Worm (Caenorhabditis elegans): Measurements from ENCODE around the gene F34D10.4.
A peak's percentile ranks its signal among the peaks of the same experiment; 100 is the strongest.

F34D10.4 gene

ce11 chrIII:3701411-3702310 is 34.7 kb upstream of the F34D10.4 start, which contains the start of the genes pdi-1 and C14B1.2:
TSS of gene pdi-1 (minus strand) at chrIII:3701461.
TSS of gene C14B1.2 (plus strand) at chrIII:3702260.
- TF ChIP-seq nhr-237 (tag; optimal IDR thresholded peaks at IDR 0.05), result no peak
- TF ChIP-seq nhr-43 (tag; optimal IDR thresholded peaks at IDR 0.05; ENCODE audit: poor library complexity, severe bottlenecking), result peak; percentile 67
- TF ChIP-seq jun-1 (tag; optimal IDR thresholded peaks at IDR 0.05), result peak; percentile 16
- no peak for TF ChIP-seq skn-1 (tag; optimal IDR thresholded peaks at IDR 0.05)
- TF ChIP-seq ceh-9 (tag; optimal IDR thresholded peaks at IDR 0.05), result no peak
- TF ChIP-seq unc-62 (GFP tag; optimal IDR thresholded peaks at IDR 0.05), result no peak
- TF ChIP-seq ceh-16 (tag; optimal IDR thresholded peaks at IDR 0.05), result no peak
- TF ChIP-seq daf-12 (tag; optimal IDR thresholded peaks at IDR 0.05), result no peak
- TF ChIP-seq pqm-1 (tag; optimal IDR thresholded peaks at IDR 0.05), result peak; percentile 29
- no peak for TF ChIP-seq fkh-2 (tag; optimal IDR thresholded peaks at IDR 0.05)
- TF ChIP-seq nhr-77 (tag; optimal IDR thresholded peaks at IDR 0.05), result no peak
- TF ChIP-seq lin-15B (tag; optimal IDR thresholded peaks at IDR 0.05), result peak; percentile 65
- no peak for TF ChIP-seq ZK546.5 (tag; optimal IDR thresholded peaks at IDR 0.05)
- peak; percentile 28 for TF ChIP-seq fos-1 (tag; optimal IDR thresholded peaks at IDR 0.05)
- no peak for TF ChIP-seq R02D3.7 (tag; optimal IDR thresholded peaks at IDR 0.05)
- no peak for TF ChIP-seq hmg-11 (tag; optimal IDR thresholded peaks at IDR 0.05)
- TF ChIP-seq nhr-11 (tag; optimal IDR thresholded peaks at IDR 0.05), result no peak
- TF ChIP-seq ceh-28 (tag; optimal IDR thresholded peaks at IDR 0.05), result peak; percentile 20
- TF ChIP-seq nhr-25 (tag; optimal IDR thresholded peaks at IDR 0.05), result peak; percentile 79
- no peak for TF ChIP-seq nhr-28 (tag; optimal IDR thresholded peaks at IDR 0.05)
- no peak for TF ChIP-seq aly-2 (tag; optimal IDR thresholded peaks at IDR 0.05)
- no peak for TF ChIP-seq tbx-2 (tag; optimal IDR thresholded peaks at IDR 0.05)
- no peak for TF ChIP-seq zag-1 (tag; optimal IDR thresholded peaks at IDR 0.05)
- peak; percentile 21 for TF ChIP-seq nhr-23 (tag; optimal IDR thresholded peaks at IDR 0.05)
- TF ChIP-seq nhr-76 (tag; optimal IDR thresholded peaks at IDR 0.05), result no peak
- TF ChIP-seq fkh-10 (GFP tag; optimal IDR thresholded peaks at IDR 0.05), result no peak
- TF ChIP-seq mdl-1 (tag; optimal IDR thresholded peaks at IDR 0.05), result peak; percentile 5
- no peak for TF ChIP-seq ztf-4 (tag; optimal IDR thresholded peaks at IDR 0.05)
- no peak for TF ChIP-seq ceh-82 (tag; optimal IDR thresholded peaks at IDR 0.05)
- TF ChIP-seq egl-5 (tag; optimal IDR thresholded peaks at IDR 0.05), result no peak
- TF ChIP-seq elt-1 (tag; optimal IDR thresholded peaks at IDR 0.05), result no peak
- TF ChIP-seq egl-27 (tag; optimal IDR thresholded peaks at IDR 0.05), result no peak
- TF ChIP-seq nhr-67 (tag; optimal IDR thresholded peaks at IDR 0.05), result no peak
- peak; percentile 83 for TF ChIP-seq pha-4 (tag; optimal IDR thresholded peaks at IDR 0.05)
- peak; percentile 92 for TF ChIP-seq nfya-1 (tag; optimal IDR thresholded peaks at IDR 0.05; ENCODE audit: insufficient read depth)
- no peak for TF ChIP-seq ztf-11 (tag; optimal IDR thresholded peaks at IDR 0.05)
- TF ChIP-seq sea-2 (GFP tag; optimal IDR thresholded peaks at IDR 0.05), result no peak
- no peak for TF ChIP-seq eor-1 (tag; optimal IDR thresholded peaks at IDR 0.05)
- TF ChIP-seq elt-2 (tag; optimal IDR thresholded peaks at IDR 0.05), result peak; percentile 44
- no peak for TF ChIP-seq mml-1 (tag; optimal IDR thresholded peaks at IDR 0.05)
- TF ChIP-seq nhr-12 (tag; optimal IDR thresholded peaks at IDR 0.05), result no peak
- TF ChIP-seq lin-39 (tag; optimal IDR thresholded peaks at IDR 0.05), result peak; percentile 0
- TF ChIP-seq lsy-12 (tag; optimal IDR thresholded peaks at IDR 0.05), result peak; percentile 29
- no peak for TF ChIP-seq unc-39 (tag; optimal IDR thresholded peaks at IDR 0.05)
- TF ChIP-seq ama-1 (optimal IDR thresholded peaks at IDR 0.05), result no peak
- TF ChIP-seq elt-3 (tag; optimal IDR thresholded peaks at IDR 0.05), result no peak
- TF ChIP-seq snpc-4 (tag; optimal IDR thresholded peaks at IDR 0.05), result peak; percentile 33

Data from whole organism, L3 larva.